Worm (Caenorhabditis elegans) whole organism, mixed stage, embryonic: ENCODE measurements around the gene ZK632.9.

Source experiments
- elt-3 ChIP-seq: fragments of 150-350 bp; optimal IDR thresholded peaks from 2 replicates; lab custom pipeline; 2014; ENCODE audit warnings: missing biosample characterization, missing genetic modification characterization
- lin-13 ChIP-seq: fragments of 150-350 bp; optimal IDR thresholded peaks from 2 replicates; lab custom pipeline; 2014; ENCODE audit warnings: missing biosample characterization, missing genetic modification characterization
- nhr-237 ChIP-seq: fragments of 150-350 bp; optimal IDR thresholded peaks from 2 replicates; lab custom pipeline; 2014; ENCODE audit warnings: missing biosample characterization, missing genetic modification characterization
- nhr-28 ChIP-seq: fragments of 150-350 bp; optimal IDR thresholded peaks from 2 replicates; lab custom pipeline; 2014; ENCODE audit warnings: missing biosample characterization, missing genetic modification characterization
- nhr-76 ChIP-seq: sonication (generic microtip); optimal IDR thresholded peaks from 2 replicates; lab custom pipeline; 2017; ENCODE audit warnings: missing biosample characterization, missing genetic modification characterization
- snpc-4 ChIP-seq: fragments of 150-350 bp; optimal IDR thresholded peaks from 2 replicates; lab custom pipeline; 2014; ENCODE audit warnings: missing biosample characterization, missing genetic modification characterization
- unc-120 ChIP-seq: sonication (generic microtip); optimal IDR thresholded peaks from 2 replicates; lab custom pipeline; 2017; ENCODE audit warnings: missing genetic modification characterization, missing compliant biosample characterization; ENCODE audit not compliant: poor library complexity, severe bottlenecking
- unc-39 ChIP-seq: fragments of 150-350 bp; optimal IDR thresholded peaks from 2 replicates; lab custom pipeline; 2014; ENCODE audit warnings: missing biosample characterization, missing genetic modification characterization

ce11 chrIII:9853667-9854620 is 28.7 kb upstream of the ZK632.9 start:
- TF ChIP-seq nhr-237 (tag; lab: Kevin White, UChicago) (no peak), unc-39 (tag; lab: Kevin White, UChicago) (no peak), lin-13 (no peak), nhr-76 (tag; lab: Kevin White, UChicago) (no peak), snpc-4 (tag; lab: Kevin White, UChicago) (no peak), elt-3 (tag; lab: Kevin White, UChicago) (no peak), nhr-28 (no peak), unc-120 (tag; lab: Kevin White, UChicago) (no peak)
